Worm (Caenorhabditis elegans) whole organism, L3 larva: ENCODE data around the gene nhr-86.
A peak's percentile ranks its signal among the peaks of the same experiment; 100 is the strongest.

ENCODE experiments used
- R02D3.7 ChIP-seq: fragments of 150-350 bp; optimal IDR thresholded peaks from 2 replicates; lab custom pipeline; 2014; ENCODE audit warnings: missing biosample characterization, missing genetic modification characterization
- ZK546.5 ChIP-seq: sonication (generic microtip); optimal IDR thresholded peaks from 2 replicates; lab custom pipeline; 2017; ENCODE audit warnings: missing biosample characterization, missing genetic modification characterization
- ceh-16 ChIP-seq: sonication (generic microtip); optimal IDR thresholded peaks from 2 replicates; lab custom pipeline; 2017; ENCODE audit warnings: missing biosample characterization, missing genetic modification characterization
- ceh-28 ChIP-seq: fragments of 150-350 bp; optimal IDR thresholded peaks from 2 replicates; lab custom pipeline; 2014; ENCODE audit warnings: missing biosample characterization, missing genetic modification reagents, missing genetic modification characterization
- ceh-9 ChIP-seq: sonication (generic microtip); optimal IDR thresholded peaks from 2 replicates; lab custom pipeline; 2018; ENCODE audit warnings: missing biosample characterization, missing genetic modification characterization
- daf-12 ChIP-seq: fragments of 150-350 bp; optimal IDR thresholded peaks from 2 replicates; lab custom pipeline; 2014; ENCODE audit warnings: missing biosample characterization, missing genetic modification reagents, missing genetic modification characterization
- egl-27 ChIP-seq: sonication (generic microtip); optimal IDR thresholded peaks from 4 replicates; lab custom pipeline; 2017; ENCODE audit warnings: missing biosample characterization, missing genetic modification reagents, missing genetic modification characterization
- egl-5 ChIP-seq: fragments of 150-350 bp; optimal IDR thresholded peaks from 2 replicates; lab custom pipeline; 2017; ENCODE audit warnings: missing biosample characterization, missing genetic modification reagents, missing genetic modification characterization, inconsistent platforms
- elt-2 ChIP-seq: sonication (generic microtip); optimal IDR thresholded peaks from 2 replicates; lab custom pipeline; 2016; ENCODE audit warnings: missing genetic modification reagents, mild to moderate bottlenecking, missing genetic modification characterization, missing compliant biosample characterization
- elt-3 ChIP-seq, 3 experiments: fragments of 150-350 bp in 1 of 3; sonication (generic microtip) in 2 of 3; optimal IDR thresholded peaks; 2 replicates in 2 of 3; 4 replicates in 1 of 3; lab custom pipeline; 2014 to 2017; ENCODE audit warnings: missing biosample characterization in 3 of 3, missing genetic modification characterization in 3 of 3
- fkh-10 ChIP-seq: sonication (generic microtip); optimal IDR thresholded peaks from 2 replicates; lab custom pipeline; 2017; ENCODE audit warnings: missing biosample characterization, missing genetic modification reagents, missing genetic modification characterization
- fkh-2 ChIP-seq: fragments of 150-350 bp; optimal IDR thresholded peaks from 2 replicates; lab custom pipeline; 2014; ENCODE audit warnings: missing biosample characterization, missing genetic modification reagents, missing genetic modification characterization
- fos-1 ChIP-seq: fragments of 150-350 bp; optimal IDR thresholded peaks from 2 replicates; lab custom pipeline; 2014; ENCODE audit warnings: missing biosample characterization, missing genetic modification characterization
- hmg-11 ChIP-seq: sonication (generic microtip); optimal IDR thresholded peaks from 2 replicates; lab custom pipeline; 2016; ENCODE audit warnings: missing genetic modification characterization, missing compliant biosample characterization
- jun-1 ChIP-seq: fragments of 150-350 bp; optimal IDR thresholded peaks from 2 replicates; lab custom pipeline; 2014; ENCODE audit warnings: missing biosample characterization, missing genetic modification reagents, missing genetic modification characterization
- lin-15B ChIP-seq: fragments of 150-350 bp; optimal IDR thresholded peaks from 2 replicates; lab custom pipeline; 2014; ENCODE audit warnings: missing biosample characterization, missing genetic modification characterization
- mdl-1 ChIP-seq: fragments of 150-350 bp; optimal IDR thresholded peaks from 2 replicates; lab custom pipeline; 2014; ENCODE audit warnings: missing biosample characterization, missing genetic modification characterization
- mml-1 ChIP-seq: fragments of 150-350 bp; sonication (generic microtip); optimal IDR thresholded peaks from 3 replicates; lab custom pipeline; 2014; ENCODE audit warnings: missing biosample characterization, missing genetic modification characterization
- nhr-12 ChIP-seq: fragments of 150-350 bp; optimal IDR thresholded peaks from 2 replicates; lab custom pipeline; 2014; ENCODE audit warnings: missing biosample characterization, missing genetic modification characterization
- nhr-23 ChIP-seq: fragments of 150-350 bp; optimal IDR thresholded peaks from 2 replicates; lab custom pipeline; 2014; ENCODE audit warnings: missing biosample characterization, missing genetic modification reagents, missing genetic modification characterization
- nhr-28 ChIP-seq: fragments of 150-350 bp; optimal IDR thresholded peaks from 2 replicates; lab custom pipeline; 2014; ENCODE audit warnings: missing biosample characterization, missing genetic modification characterization
- nhr-43 ChIP-seq: sonication (generic microtip); optimal IDR thresholded peaks from 2 replicates; lab custom pipeline; 2016; ENCODE audit warnings: mild to moderate bottlenecking, missing genetic modification characterization, missing compliant biosample characterization; ENCODE audit not compliant: poor library complexity, severe bottlenecking
- nhr-76 ChIP-seq: fragments of 150-350 bp; sonication (generic microtip); optimal IDR thresholded peaks from 5 replicates; lab custom pipeline; 2014; ENCODE audit warnings: missing biosample characterization, missing genetic modification characterization
- nhr-77 ChIP-seq: fragments of 150-350 bp; optimal IDR thresholded peaks from 2 replicates; lab custom pipeline; 2014; ENCODE audit warnings: missing biosample characterization, missing genetic modification characterization
- pha-4 ChIP-seq: fragments of 150-350 bp; optimal IDR thresholded peaks from 2 replicates; lab custom pipeline; 2014; ENCODE audit warnings: missing biosample characterization, missing genetic modification reagents, missing genetic modification characterization
- pqm-1 ChIP-seq: fragments of 150-350 bp; optimal IDR thresholded peaks from 2 replicates; lab custom pipeline; 2017; ENCODE audit warnings: missing biosample characterization, missing genetic modification characterization, inconsistent platforms
- sea-2 ChIP-seq: fragments of 150-350 bp; sonication (generic microtip); optimal IDR thresholded peaks from 4 replicates; lab custom pipeline; 2014; ENCODE audit warnings: missing biosample characterization, missing genetic modification reagents, missing genetic modification characterization
- skn-1 ChIP-seq: fragments of 150-350 bp; optimal IDR thresholded peaks from 2 replicates; lab custom pipeline; 2014; ENCODE audit warnings: missing biosample characterization, missing genetic modification characterization
- tbx-2 ChIP-seq: sonication (generic microtip); optimal IDR thresholded peaks from 2 replicates; lab custom pipeline; 2016; ENCODE audit warnings: mild to moderate bottlenecking, missing genetic modification characterization, missing compliant biosample characterization
- unc-39 ChIP-seq: sonication (generic microtip); optimal IDR thresholded peaks from 4 replicates; lab custom pipeline; 2017; ENCODE audit warnings: missing biosample characterization, missing genetic modification characterization
- unc-62 ChIP-seq: fragments of 150-350 bp; sonication (generic microtip); optimal IDR thresholded peaks from 4 replicates; lab custom pipeline; 2014; ENCODE audit warnings: missing biosample characterization, missing genetic modification reagents, missing genetic modification characterization
- zag-1 ChIP-seq: fragments of 150-350 bp; optimal IDR thresholded peaks from 2 replicates; lab custom pipeline; 2014; ENCODE audit warnings: missing biosample characterization, missing genetic modification characterization
- ztf-4 ChIP-seq: fragments of 150-350 bp; optimal IDR thresholded peaks from 2 replicates; lab custom pipeline; 2014; ENCODE audit warnings: missing biosample characterization, missing genetic modification characterization

nhr-86 gene

ce11 chrV:2053509-2053908, 13.1 kb downstream of the nhr-86 start, which contains the start of gene comt-5:
TSS of gene comt-5 (minus strand) at chrV:2053609.
- TF ChIP-seq sea-2 (GFP tag; lab: Kevin White, UChicago) (no peak), egl-5 (tag; lab: Kevin White, UChicago) (no peak), R02D3.7 (tag; lab: Kevin White, UChicago) (no peak), pqm-1 (tag; lab: Kevin White, UChicago) (no peak), ceh-16 (no peak), fos-1 (tag; lab: Kevin White, UChicago) (no peak), nhr-12 (no peak), mdl-1 (no peak)

- TF ChIP-seq nhr-77 (no peak), elt-2 (tag; lab: Kevin White, UChicago) (no peak), nhr-28 (tag; lab: Kevin White, UChicago) (no peak), R02D3.7 (tag; lab: Kevin White, UChicago) (no peak), unc-39 (tag; lab: Kevin White, UChicago) (no peak), fos-1 (tag; lab: Kevin White, UChicago) (no peak), skn-1 (tag; lab: Kevin White, UChicago) (no peak), zag-1 (no peak), tbx-2 (tag; lab: Kevin White, UChicago) (no peak), nhr-43 (tag; lab: Kevin White, UChicago) (no peak), nhr-12 (no peak), hmg-11 (no peak), nhr-23 (no peak), daf-12 (tag; lab: Kevin White, UChicago) (no peak), mml-1 (tag; lab: Kevin White, UChicago) (no peak), ceh-28 (tag; lab: Kevin White, UChicago) (no peak), nhr-76 (tag; lab: Kevin White, UChicago) (no peak)
Observed at ce11 chrV:2051507-2051906, 15.1 kb downstream of the nhr-86 start, which contains the start of gene Y40B10A.11. TSS of gene Y40B10A.11 (minus strand) at chrV:2051607.

- TF ChIP-seq R02D3.7 (tag; lab: Kevin White, UChicago) (no peak), pha-4 (tag; lab: Kevin White, UChicago) (no peak), skn-1 (tag; lab: Kevin White, UChicago) (no peak), nhr-76 (tag; lab: Kevin White, UChicago) (no peak), ceh-28 (tag; lab: Kevin White, UChicago) (no peak), unc-62 (GFP tag; lab: Kevin White, UChicago) (no peak), elt-3 (tag; optimal IDR thresholded peaks at IDR 0.05; lab: Kevin White, UChicago) (no peak)
Observed at ce11 chrV:2050790-2051189, 15.9 kb downstream of the nhr-86 start.

DNA sequence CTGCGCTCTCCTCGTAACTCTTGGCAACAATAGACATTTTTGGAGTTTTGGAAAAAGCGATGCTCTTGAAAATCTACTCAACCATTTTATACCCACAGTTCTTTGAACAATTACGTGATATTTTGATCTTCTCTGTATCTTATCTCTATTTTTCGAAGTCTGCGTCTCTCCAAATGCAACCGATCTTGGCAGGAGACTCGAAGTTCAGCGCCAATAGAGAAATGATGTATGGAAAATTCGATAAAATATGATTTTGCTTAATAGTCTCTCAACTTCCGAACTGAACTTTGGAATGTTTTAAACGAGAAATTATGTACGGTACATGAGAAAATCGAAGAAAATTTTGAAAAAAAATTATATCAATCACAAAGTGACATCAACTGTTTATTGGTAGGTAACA, 16.5 kb downstream of the nhr-86 start, which contains the start of gene comt-4:
Gene comt-4 (minus strand): TSS at position 50 of the 400 bp plus-strand sequence.
- TF ChIP-seq elt-2 (tag; lab: Kevin White, UChicago) (peak; percentile 51), pqm-1 (tag; lab: Kevin White, UChicago) (peak; percentile 60), ceh-28 (tag; lab: Kevin White, UChicago) (no peak)

DNA sequence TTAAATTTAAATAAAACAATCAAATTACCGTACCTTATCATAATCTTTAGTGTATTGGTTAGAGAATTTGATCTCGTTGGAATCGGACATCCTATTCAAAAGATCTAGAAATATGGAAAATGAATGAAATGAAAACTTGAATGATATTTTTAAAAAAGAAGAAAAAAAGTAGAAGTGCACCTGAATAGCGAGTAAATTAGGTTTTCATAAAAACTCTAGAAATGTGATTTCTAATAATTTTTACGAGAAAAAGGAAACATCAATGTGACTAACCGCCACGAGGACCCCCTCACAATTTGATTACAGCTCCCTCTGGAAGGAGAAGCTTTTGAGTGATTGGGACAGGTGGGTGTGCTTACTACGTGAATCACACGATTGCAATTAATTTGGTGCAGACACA, 20.7 kb downstream of the nhr-86 start, which contains the start of gene Y40B10A.5:
Gene Y40B10A.5 (minus strand): TSS at position 101 of the 400 bp plus-strand sequence.
- no peak for TF ChIP-seq lin-15B (tag; lab: Kevin White, UChicago)
- TF ChIP-seq hmg-11: no peak
- TF ChIP-seq tbx-2 (tag; lab: Kevin White, UChicago): no peak

ce11 chrV:2035545-2035944, 31.1 kb downstream of the nhr-86 start, which contains the start of gene srab-23:
TSS of gene srab-23 (minus strand) at chrV:2035645.
- TF ChIP-seq fos-1 (tag; lab: Kevin White, UChicago) (no peak), mml-1 (tag; lab: Kevin White, UChicago) (no peak), ZK546.5 (no peak), nhr-23 (no peak), fkh-10 (no peak), pha-4 (tag; lab: Kevin White, UChicago) (no peak), fkh-2 (no peak), nhr-76 (tag; lab: Kevin White, UChicago) (no peak), hmg-11 (no peak), elt-2 (tag; lab: Kevin White, UChicago) (no peak), egl-27 (tag; lab: Kevin White, UChicago) (no peak), R02D3.7 (tag; lab: Kevin White, UChicago) (no peak), jun-1 (no peak), egl-5 (tag; lab: Kevin White, UChicago) (no peak), unc-39 (tag; lab: Kevin White, UChicago) (no peak), elt-3 (tag; optimal IDR thresholded peaks at IDR 0.05; lab: Kevin White, UChicago) (no peak), daf-12 (tag; lab: Kevin White, UChicago) (no peak), ceh-9 (tag; lab: Kevin White, UChicago) (no peak), ztf-4 (tag; lab: Kevin White, UChicago) (no peak), unc-62 (GFP tag; lab: Kevin White, UChicago) (no peak)
